Worm (Caenorhabditis elegans): ENCODE data around the gene F53F8.6.
A peak's percentile ranks its signal among the peaks of the same experiment; 100 is the strongest.

Gene F53F8.6

ce11 chrV:20757255-20757654, 53.2 kb downstream of the F53F8.6 start:
- peak; percentile 66; the same call in 1 of the 2 replicates for TF ChIP-seq zfh-2 (GFP tag; conservative IDR thresholded peaks at IDR 0.05)
- no peak for TF ChIP-seq tbp1 (GFP tag; optimal IDR thresholded peaks at IDR 0.05)

- no peak for TF ChIP-seq ccch-3 (GFP tag; optimal IDR thresholded peaks at IDR 0.05)
- no peak for TF ChIP-seq cebp-1 (GFP tag; IDR thresholded peaks at IDR 0.05)
- no peak for TF ChIP-seq cebp-1 (tag; optimal IDR thresholded peaks at IDR 0.05)
Observed at ce11 chrV:20758106-20758505, 54.1 kb downstream of the F53F8.6 start.

Data from whole organism, young adult.